Fruit fly (Drosophila melanogaster) whole organism, prepupa: ENCODE measurements around the gene ben.

Experiments used
- Blimp-1 ChIP-seq: fragments of 200-800 bp; sonication (Bioruptor generic); optimal IDR thresholded peaks from 3 replicates; lab custom pipeline; 2017; ENCODE audit warnings: missing biosample characterization, missing genetic modification characterization, mild to moderate bottlenecking, moderate library complexity, missing genetic modification reagents
- CG10669 ChIP-seq: fragments of 200-800 bp; sonication (Bioruptor generic); optimal IDR thresholded peaks from 3 replicates; lab custom pipeline; 2018; ENCODE audit warnings: missing biosample characterization, mild to moderate bottlenecking, missing genetic modification characterization, moderate library complexity
- CG11294 ChIP-seq: fragments of 200-800 bp; sonication (Bioruptor generic); IDR thresholded peaks from 2 replicates; pipeline ENCODE4 v1.3.6; 2022; ENCODE audit warnings: missing biosample characterization, missing genetic modification characterization
- CG11762 ChIP-seq: fragments of 200-800 bp; sonication (Bioruptor generic); optimal IDR thresholded peaks from 3 replicates; lab custom pipeline; 2016; ENCODE audit warnings: missing biosample characterization, missing genetic modification characterization; ENCODE audit not compliant: insufficient read depth
- CG11902 ChIP-seq: fragments of 200-800 bp; sonication (Bioruptor generic); optimal IDR thresholded peaks from 3 replicates; lab custom pipeline; 2016; ENCODE audit warnings: missing biosample characterization, missing genetic modification characterization
- CG15336 ChIP-seq: fragments of 200-800 bp; sonication (Bioruptor generic); IDR thresholded peaks from 2 replicates; pipeline ENCODE4 v1.3.6; 2022; ENCODE audit warnings: missing biosample characterization, missing genetic modification characterization
- CG1621 ChIP-seq: fragments of 200-800 bp; sonication (Bioruptor generic); optimal IDR thresholded peaks from 3 replicates; lab custom pipeline; 2018; ENCODE audit warnings: missing biosample characterization, mild to moderate bottlenecking, missing genetic modification characterization
- CG16779 ChIP-seq: fragments of 200-800 bp; sonication (Bioruptor generic); optimal IDR thresholded peaks from 3 replicates; lab custom pipeline; 2017; ENCODE audit warnings: missing biosample characterization, mild to moderate bottlenecking, missing genetic modification characterization
- CG3032 ChIP-seq: fragments of 200-800 bp; optimal IDR thresholded peaks from 2 replicates; lab custom pipeline; 2019; ENCODE audit warnings: missing biosample characterization, mild to moderate bottlenecking, missing genetic modification characterization, moderate library complexity
- CG31627 ChIP-seq: fragments of 200-800 bp; sonication (Bioruptor generic); optimal IDR thresholded peaks from 3 replicates; lab custom pipeline; 2016; ENCODE audit warnings: missing biosample characterization, missing genetic modification characterization
- CG32006 ChIP-seq: fragments of 200-800 bp; sonication (Bioruptor generic); optimal IDR thresholded peaks from 3 replicates; lab custom pipeline; 2017; ENCODE audit warnings: missing biosample characterization, mild to moderate bottlenecking, missing genetic modification characterization
- CG34406 ChIP-seq: fragments of 200-800 bp; sonication (Bioruptor generic); optimal IDR thresholded peaks from 3 replicates; lab custom pipeline; 2016; ENCODE audit warnings: missing biosample characterization, missing genetic modification characterization
- CG3919 ChIP-seq: fragments of 200-800 bp; sonication (Bioruptor generic); optimal IDR thresholded peaks from 3 replicates; lab custom pipeline; 2016; ENCODE audit warnings: missing biosample characterization, missing genetic modification characterization
- CG4318 ChIP-seq: fragments of 200-800 bp; sonication (Bioruptor generic); optimal IDR thresholded peaks from 3 replicates; lab custom pipeline; 2017; ENCODE audit warnings: missing biosample characterization, mild to moderate bottlenecking, missing genetic modification characterization
- CG6163 ChIP-seq: fragments of 200-800 bp; sonication (Bioruptor generic); IDR thresholded peaks from 3 replicates; pipeline ENCODE4 v1.3.6; 2022; ENCODE audit warnings: missing biosample characterization, missing genetic modification characterization
- CG6276 ChIP-seq: fragments of 200-800 bp; sonication (Bioruptor generic); optimal IDR thresholded peaks from 2 replicates; lab custom pipeline; 2017; ENCODE audit warnings: missing biosample characterization, mild to moderate bottlenecking, missing genetic modification characterization
- CG6792 ChIP-seq: fragments of 200-800 bp; sonication (Bioruptor generic); optimal IDR thresholded peaks from 3 replicates; lab custom pipeline; 2016; ENCODE audit warnings: missing biosample characterization, missing genetic modification characterization
- CG7368 ChIP-seq: fragments of 200-800 bp; sonication (Bioruptor generic); optimal IDR thresholded peaks from 3 replicates; lab custom pipeline; 2016; ENCODE audit warnings: missing biosample characterization, missing genetic modification characterization
- CG8119 ChIP-seq: fragments of 200-800 bp; sonication (Bioruptor generic); IDR thresholded peaks from 3 replicates; pipeline ENCODE4 v1.3.6; 2022; ENCODE audit warnings: missing biosample characterization, missing genetic modification characterization
- CG8319 ChIP-seq: fragments of 200-800 bp; sonication (Bioruptor generic); optimal IDR thresholded peaks from 3 replicates; lab custom pipeline; 2016; ENCODE audit warnings: missing biosample characterization, missing genetic modification characterization
- CG8632 ChIP-seq: fragments of 200-800 bp; sonication (Bioruptor generic); optimal IDR thresholded peaks from 3 replicates; lab custom pipeline; 2016; ENCODE audit warnings: missing biosample characterization, missing genetic modification characterization
- Eip75B ChIP-seq: fragments of 200-800 bp; sonication (Bioruptor generic); optimal IDR thresholded peaks from 3 replicates; lab custom pipeline; 2016; ENCODE audit warnings: missing biosample characterization, missing genetic modification characterization
- Eip78C ChIP-seq: fragments of 200-800 bp; sonication (Bioruptor generic); peaks from one replicate; lab custom pipeline; 2016; ENCODE audit warnings: missing biosample characterization, missing genetic modification characterization
- Ets21C ChIP-seq: fragments of 200-800 bp; sonication (Bioruptor generic); optimal IDR thresholded peaks from 3 replicates; lab custom pipeline; 2016; ENCODE audit warnings: missing biosample characterization, missing genetic modification characterization
- Ets96B ChIP-seq: fragments of 200-800 bp; optimal IDR thresholded peaks from 2 replicates; lab custom pipeline; 2019; ENCODE audit warnings: missing biosample characterization, mild to moderate bottlenecking, missing genetic modification characterization, moderate library complexity
- Gug ChIP-seq: fragments of 200-800 bp; sonication (Bioruptor generic); IDR thresholded peaks from 2 replicates; pipeline ENCODE4 v1.3.6; 2022; ENCODE audit warnings: missing biosample characterization, missing genetic modification characterization
- Hr39 ChIP-seq: fragments of 200-800 bp; sonication (Bioruptor generic); optimal IDR thresholded peaks from 2 replicates; lab custom pipeline; 2016; ENCODE audit warnings: missing biosample characterization, missing genetic modification characterization
- Hr4 ChIP-seq: fragments of 200-800 bp; sonication (Bioruptor generic); optimal IDR thresholded peaks from 3 replicates; lab custom pipeline; 2016; ENCODE audit warnings: missing biosample characterization, missing genetic modification characterization
- Lpt ChIP-seq: fragments of 200-800 bp; sonication (Bioruptor generic); optimal IDR thresholded peaks from 3 replicates; lab custom pipeline; 2016; ENCODE audit warnings: missing biosample characterization, missing genetic modification characterization
- Met ChIP-seq: fragments of 200-800 bp; sonication (Bioruptor generic); optimal IDR thresholded peaks from 3 replicates; lab custom pipeline; 2016; ENCODE audit warnings: missing biosample characterization, missing genetic modification characterization
- OdsH ChIP-seq: fragments of 200-800 bp; sonication (Bioruptor generic); optimal IDR thresholded peaks from 3 replicates; lab custom pipeline; 2016; ENCODE audit warnings: missing biosample characterization, missing genetic modification characterization
- Smox ChIP-seq: fragments of 200-800 bp; sonication (Bioruptor generic); optimal IDR thresholded peaks from 3 replicates; lab custom pipeline; 2016; ENCODE audit warnings: missing biosample characterization, missing genetic modification characterization
- Sox102F ChIP-seq: fragments of 200-800 bp; sonication (Bioruptor generic); optimal IDR thresholded peaks from 2 replicates; lab custom pipeline; 2016; ENCODE audit warnings: missing biosample characterization, mild to moderate bottlenecking, missing genetic modification characterization
- Sox14 ChIP-seq: fragments of 200-800 bp; sonication (Bioruptor generic); optimal IDR thresholded peaks from 3 replicates; lab custom pipeline; 2016; ENCODE audit warnings: missing biosample characterization, missing genetic modification characterization
- Sox15 ChIP-seq: fragments of 200-800 bp; sonication (Bioruptor generic); optimal IDR thresholded peaks from 3 replicates; lab custom pipeline; 2016; ENCODE audit warnings: missing biosample characterization, missing genetic modification characterization
- achi ChIP-seq: fragments of 200-800 bp; sonication (Bioruptor generic); optimal IDR thresholded peaks from 3 replicates; lab custom pipeline; 2016; ENCODE audit warnings: missing biosample characterization, missing genetic modification characterization
- acj6 ChIP-seq: fragments of 200-800 bp; sonication (Bioruptor generic); optimal IDR thresholded peaks from 3 replicates; lab custom pipeline; 2016; ENCODE audit warnings: missing biosample characterization, missing genetic modification characterization
- cyc ChIP-seq: fragments of 200-800 bp; sonication (Bioruptor generic); optimal IDR thresholded peaks from 3 replicates; lab custom pipeline; 2016; ENCODE audit warnings: missing biosample characterization, missing genetic modification characterization
- dsx ChIP-seq: fragments of 200-800 bp; optimal IDR thresholded peaks from 3 replicates; lab custom pipeline; 2019; ENCODE audit warnings: missing biosample characterization, mild to moderate bottlenecking, missing genetic modification characterization, moderate library complexity; ENCODE audit not compliant: poor library complexity, severe bottlenecking
- eg ChIP-seq: fragments of 200-800 bp; sonication (Bioruptor generic); IDR thresholded peaks from 3 replicates; pipeline ENCODE4 v1.3.6; 2022; ENCODE audit warnings: missing biosample characterization, missing genetic modification characterization
- esn ChIP-seq: fragments of 200-800 bp; sonication (Bioruptor generic); optimal IDR thresholded peaks from 2 replicates; lab custom pipeline; 2016; ENCODE audit warnings: missing biosample characterization, mild to moderate bottlenecking, missing genetic modification characterization, moderate library complexity
- net ChIP-seq: fragments of 200-800 bp; sonication (Bioruptor generic); optimal IDR thresholded peaks from 3 replicates; lab custom pipeline; 2016; ENCODE audit warnings: missing biosample characterization, missing genetic modification characterization
- salr ChIP-seq, 2 experiments: fragments of 200-800 bp; sonication (Bioruptor generic); optimal IDR thresholded peaks; 3 replicates each; lab custom pipeline; 2016 to 2018; ENCODE audit warnings: missing biosample characterization in 2 of 2, missing genetic modification characterization in 2 of 2, mild to moderate bottlenecking in 1 of 2
- svp ChIP-seq: fragments of 200-800 bp; sonication (Bioruptor generic); peaks from one replicate; lab custom pipeline; 2016; ENCODE audit warnings: missing biosample characterization, missing genetic modification characterization
- topi ChIP-seq: fragments of 200-800 bp; sonication (Bioruptor generic); optimal IDR thresholded peaks from 3 replicates; lab custom pipeline; 2016; ENCODE audit warnings: missing biosample characterization, missing genetic modification characterization
- vri ChIP-seq: fragments of 200-800 bp; sonication (Bioruptor generic); optimal IDR thresholded peaks from 3 replicates; lab custom pipeline; 2016; ENCODE audit warnings: missing biosample characterization, mild to moderate bottlenecking, missing genetic modification characterization

The ben gene

dm6 chrX:13972402-13972994, 23.6 kb upstream of the ben start (continued):
- TF ChIP-seq CG34406 (GFP tag; lab: Kevin White, UChicago) (peak; percentile 46), svp (GFP tag; lab: Kevin White, UChicago) (peak; percentile 81), CG16779 (no peak), Ets96B (tag; lab: Kevin White, UChicago) (peak; percentile 51), Ets21C (GFP tag; lab: Kevin White, UChicago) (peak; percentile 3), CG6276 (GFP tag; lab: Kevin White, UChicago) (peak; percentile 19), Eip75B (GFP tag; lab: Kevin White, UChicago) (peak; percentile 47), Gug (GFP tag; lab: Robert Waterston, UW) (peak; percentile 36; the same call in 1 of the 2 replicates), CG3919 (GFP tag; lab: Kevin White, UChicago) (peak; percentile 53)

DNA sequence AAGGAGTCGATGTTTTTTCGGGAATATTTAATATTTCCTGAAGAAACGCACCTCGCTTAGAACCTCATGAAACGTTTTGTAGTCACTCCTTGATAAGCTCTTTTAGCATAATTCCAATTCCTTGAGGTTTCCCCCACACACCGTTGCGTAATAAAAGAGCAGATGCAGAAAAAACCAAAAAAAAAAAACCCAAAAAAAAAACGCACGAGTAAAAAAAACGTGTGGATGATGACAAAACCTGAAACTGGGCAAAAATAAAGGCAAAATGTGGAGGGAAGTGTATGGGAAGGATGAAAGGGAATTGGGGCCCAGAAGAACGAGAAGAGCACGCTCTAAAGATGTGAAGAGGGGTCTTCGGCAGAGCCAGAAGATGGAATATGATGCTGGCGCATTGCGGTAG, 15.9 kb upstream of the ben start:
- TF ChIP-seq CG32006 (GFP tag; lab: Kevin White, UChicago), result no peak
- TF ChIP-seq Sox14 (GFP tag; lab: Kevin White, UChicago), result no peak
- TF ChIP-seq Eip78C, result peak; percentile 42
- TF ChIP-seq CG3032 (tag; lab: Kevin White, UChicago), result no peak
- peak; percentile 22 for TF ChIP-seq Met
- no peak for TF ChIP-seq achi
- TF ChIP-seq Sox102F (GFP tag; lab: Kevin White, UChicago), result peak; percentile 27
- peak; percentile 47 for TF ChIP-seq Blimp-1 (GFP tag; lab: Kevin White, UChicago)
- peak; percentile 80 for TF ChIP-seq vri (GFP tag; lab: Kevin White, UChicago)
- 0 out of 3 replicates have a peak, but pooled peaks have one; percentile 20 for TF ChIP-seq CG6163 (GFP tag; lab: Robert Waterston, UW)
- no peak for TF ChIP-seq CG10669
- TF ChIP-seq, all 60 proteins: peak for 6

- TF ChIP-seq CG11902 (no peak), CG6276 (GFP tag; lab: Kevin White, UChicago) (no peak), Met (no peak), esn (GFP tag; lab: Kevin White, UChicago) (no peak), CG11294 (GFP tag; lab: Robert Waterston, UW) (no peak), Smox (GFP tag; lab: Kevin White, UChicago) (no peak), svp (GFP tag; lab: Kevin White, UChicago) (no peak), CG1621 (tag; lab: Kevin White, UChicago) (no peak), CG34406 (GFP tag; lab: Kevin White, UChicago) (no peak), Gug (GFP tag; lab: Robert Waterston, UW) (no peak), acj6 (GFP tag; lab: Kevin White, UChicago) (no peak), CG32006 (GFP tag; lab: Kevin White, UChicago) (no peak), CG3032 (tag; lab: Kevin White, UChicago) (no peak), CG15336 (GFP tag; lab: Robert Waterston, UW) (no peak), CG8632 (GFP tag; lab: Kevin White, UChicago) (no peak), CG3919 (GFP tag; lab: Kevin White, UChicago) (no peak), salr (GFP tag; optimal IDR thresholded peaks at IDR 0.05; lab: Kevin White, UChicago) (no peak), dsx (GFP tag; lab: Kevin White, UChicago) (peak; percentile 3), CG11762 (GFP tag; lab: Kevin White, UChicago) (no peak), Lpt (GFP tag; lab: Kevin White, UChicago) (no peak), Ets21C (GFP tag; lab: Kevin White, UChicago) (no peak), cyc (GFP tag; lab: Kevin White, UChicago) (no peak), CG10669 (no peak), CG7368 (no peak), CG8319 (GFP tag; lab: Kevin White, UChicago) (no peak), OdsH (no peak), Sox15 (GFP tag; lab: Kevin White, UChicago) (no peak), Hr39 (GFP tag; lab: Kevin White, UChicago) (no peak), Sox102F (GFP tag; lab: Kevin White, UChicago) (no peak), Ets96B (tag; lab: Kevin White, UChicago) (no peak), net (GFP tag; lab: Kevin White, UChicago) (no peak), eg (peak; percentile 75), CG6163 (GFP tag; lab: Robert Waterston, UW) (peak; percentile 49; the same call in 1 of the 3 replicates), CG31627 (GFP tag; lab: Kevin White, UChicago) (no peak), Hr4 (GFP tag; lab: Kevin White, UChicago) (no peak), Eip78C (peak; percentile 37), CG8119 (GFP tag; lab: Robert Waterston, UW) (peak; percentile 44; the same call in 2 of the 3 replicates), topi (GFP tag; lab: Kevin White, UChicago) (no peak), CG6792 (GFP tag; lab: Kevin White, UChicago) (no peak), CG4318 (GFP tag; lab: Kevin White, UChicago) (no peak)
Measured at dm6 chrX:13983057-13983456, 13.1 kb upstream of the ben start.
